Fruit fly (Drosophila melanogaster): ENCODE measurements around the gene Ref1.

dm6 chr3R:7083750-7084149 lies 3.6 kb upstream of the Ref1 start:
- TF ChIP-seq CTCF (optimal IDR thresholded peaks at IDR 0.05) = no peak
- TF ChIP-seq CG8478 (optimal IDR thresholded peaks at IDR 0.05) = no peak

Measured in S2 (cell line).